Fruit fly (Drosophila melanogaster): Measurements from ENCODE around the gene RabGGTb.

DNA sequence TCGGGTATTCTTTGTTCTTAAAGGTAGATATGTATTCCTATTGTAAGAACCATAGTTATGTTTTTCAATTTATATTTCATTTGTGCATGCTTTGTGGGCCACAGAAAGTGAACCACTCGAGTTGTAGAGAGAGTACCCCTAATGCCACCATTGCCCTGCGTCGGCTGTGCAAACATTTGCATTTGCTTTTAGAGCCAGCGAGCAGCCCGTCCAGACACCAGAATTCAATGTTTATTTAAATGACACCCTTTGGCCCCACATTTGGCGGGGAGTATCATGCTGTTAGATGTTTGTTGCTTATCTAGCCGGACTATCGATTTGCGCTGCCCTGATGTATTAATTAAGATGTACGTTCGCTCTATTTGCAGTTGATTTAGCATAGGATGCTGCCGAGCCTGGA, 14.3 kb upstream of the RabGGTb start:
- TF ChIP-seq ttk (optimal IDR thresholded peaks at IDR 0.05), result no peak
- TF ChIP-seq Myc (optimal IDR thresholded peaks at IDR 0.05), result no peak
- no peak for TF ChIP-seq psq (optimal IDR thresholded peaks at IDR 0.05)
- no peak for TF ChIP-seq insv (optimal IDR thresholded peaks at IDR 0.05)

Measured in Kc167 (cell line).